Worm (Caenorhabditis elegans): Measurements from ENCODE around the gene C30G12.1.

DNA sequence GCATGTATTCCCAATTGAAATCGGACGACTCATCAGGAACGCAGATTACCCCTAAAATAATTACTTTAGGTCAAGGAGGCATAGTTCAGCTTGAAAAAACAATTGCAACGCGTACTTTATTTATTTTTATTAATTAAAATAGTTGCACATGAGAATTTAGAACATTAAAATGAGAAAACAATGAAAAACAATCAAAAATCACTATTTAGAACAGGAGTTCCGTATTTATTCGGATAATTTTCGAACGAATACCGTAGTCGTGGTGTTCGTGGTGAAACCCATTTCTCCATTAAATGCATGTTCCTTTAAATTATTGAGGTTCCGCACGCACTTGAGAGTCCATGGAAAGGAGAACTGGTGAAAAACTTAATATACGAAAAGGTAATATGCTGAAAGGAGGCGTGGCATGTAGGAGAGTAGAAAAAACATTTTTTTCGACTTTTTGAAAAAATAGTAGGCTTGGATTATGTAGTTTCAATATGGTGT, 902 bp upstream of the C30G12.1 start, which contains the start of gene puf-8:
- TF ChIP-seq R02D3.7 (tag; optimal IDR thresholded peaks at IDR 0.05): no peak
- TF ChIP-seq mdl-1 (tag; optimal IDR thresholded peaks at IDR 0.05): no peak
- TF ChIP-seq unc-62 (GFP tag; optimal IDR thresholded peaks at IDR 0.05): no peak
- TF ChIP-seq ceh-16 (tag; optimal IDR thresholded peaks at IDR 0.05): no peak
- TF ChIP-seq ama-1 (optimal IDR thresholded peaks at IDR 0.05): no peak
- TF ChIP-seq skn-1 (tag; optimal IDR thresholded peaks at IDR 0.05): no peak
- TF ChIP-seq unc-39 (tag; optimal IDR thresholded peaks at IDR 0.05): no peak
- no peak for TF ChIP-seq blmp-1 (tag; optimal IDR thresholded peaks at IDR 0.05; ENCODE audit: insufficient read depth)
- TF ChIP-seq nhr-237 (tag; optimal IDR thresholded peaks at IDR 0.05): no peak
- no peak for TF ChIP-seq egl-27 (tag; optimal IDR thresholded peaks at IDR 0.05)
- no peak for TF ChIP-seq nhr-12 (tag; optimal IDR thresholded peaks at IDR 0.05)
- TF ChIP-seq elt-3 (tag; optimal IDR thresholded peaks at IDR 0.05): no peak

All from whole organism, L2 larva.